Worm (Caenorhabditis elegans) whole organism, L4/young adult: ENCODE measurements around the gene grl-5.

ENCODE experiments used
- W03F9.2 ChIP-seq: fragments of 150-350 bp; optimal IDR thresholded peaks from 2 replicates; lab custom pipeline; 2014; ENCODE audit warnings: missing biosample characterization, missing genetic modification characterization
- dao-5 ChIP-seq: sonication (generic microtip); optimal IDR thresholded peaks from 2 replicates; lab custom pipeline; 2016; ENCODE audit warnings: missing genotype, missing genetic modification characterization, moderate library complexity, missing compliant biosample characterization

ce11 chrV:4435411-4435981 is 21.0 kb upstream of the grl-5 start, which contains the start of gene Y47D7A.13:
- TF ChIP-seq W03F9.2 (tag; lab: Kevin White, UChicago) (no peak), dao-5 (tag; lab: Kevin White, UChicago) (no peak)
